Fruit fly (Drosophila melanogaster) whole organism, embryonic: ENCODE results near the gene Sas-4.
A peak's percentile ranks its signal among the peaks of the same experiment; 100 is the strongest.

Experiments
- B-H2 ChIP-seq: fragments of 200-800 bp; sonication (Bioruptor generic); optimal IDR thresholded peaks from 2 replicates; lab custom pipeline; 2018; ENCODE audit warnings: missing biosample characterization, mild to moderate bottlenecking, missing genetic modification characterization
- BEAF-32 ChIP-seq: fragments of 200-800 bp; sonication (Bioruptor generic); optimal IDR thresholded peaks from 3 replicates; lab custom pipeline; 2017; ENCODE audit warnings: missing biosample characterization, missing genetic modification characterization, mild to moderate bottlenecking, moderate library complexity, missing genetic modification reagents
- CG10431 ChIP-seq: fragments of 200-800 bp; sonication (Bioruptor generic); optimal IDR thresholded peaks from 3 replicates; lab custom pipeline; 2018; ENCODE audit warnings: missing biosample characterization, mild to moderate bottlenecking, missing genetic modification characterization
- CG11398 ChIP-seq: fragments of 200-800 bp; sonication (Bioruptor generic); optimal IDR thresholded peaks from 2 replicates; lab custom pipeline; 2016; ENCODE audit warnings: missing biosample characterization, missing genetic modification characterization
- CG12236 ChIP-seq: fragments of 200-800 bp; sonication (Bioruptor generic); optimal IDR thresholded peaks from 2 replicates; lab custom pipeline; 2016; ENCODE audit warnings: missing biosample characterization, missing genetic modification characterization
- CG13894 ChIP-seq: fragments of 200-800 bp; sonication (Bioruptor generic); optimal IDR thresholded peaks from 3 replicates; lab custom pipeline; 2018; ENCODE audit warnings: missing biosample characterization, mild to moderate bottlenecking, missing genetic modification characterization, moderate library complexity
- CG14014 ChIP-seq: fragments of 200-800 bp; sonication (Bioruptor generic); IDR thresholded peaks from 2 replicates; pipeline ENCODE4 v1.3.6; 2022; ENCODE audit warnings: missing biosample characterization, missing genetic modification characterization
- CG14050 ChIP-seq: fragments of 200-800 bp; sonication (Bioruptor generic); IDR thresholded peaks from 3 replicates; pipeline ENCODE4 v1.3.6; 2022; ENCODE audit warnings: missing biosample characterization, missing genetic modification characterization
- CG1529 ChIP-seq: fragments of 200-800 bp; sonication (Bioruptor generic); optimal IDR thresholded peaks from 3 replicates; lab custom pipeline; 2018; ENCODE audit warnings: missing biosample characterization, missing genetic modification characterization
- CG15514 ChIP-seq: fragments of 200-800 bp; sonication (Bioruptor generic); optimal IDR thresholded peaks from 3 replicates; lab custom pipeline; 2017; ENCODE audit warnings: missing biosample characterization, missing genetic modification characterization, mild to moderate bottlenecking, moderate library complexity, missing genetic modification reagents
- CG1603 ChIP-seq: fragments of 200-800 bp; sonication (Bioruptor generic); optimal IDR thresholded peaks from 2 replicates; lab custom pipeline; 2019; ENCODE audit warnings: missing biosample characterization, mild to moderate bottlenecking, missing genetic modification characterization, moderate library complexity
- CG18476 ChIP-seq: fragments of 200-800 bp; sonication (Bioruptor generic); optimal IDR thresholded peaks from 2 replicates; lab custom pipeline; 2016; ENCODE audit warnings: missing biosample characterization, mild to moderate bottlenecking, missing genetic modification characterization
- CG18619 ChIP-seq: fragments of 200-800 bp; sonication (Bioruptor generic); optimal IDR thresholded peaks from 3 replicates; lab custom pipeline; 2017; ENCODE audit warnings: missing biosample characterization, mild to moderate bottlenecking, missing genetic modification characterization
- CG2120 ChIP-seq: fragments of 200-800 bp; sonication (Bioruptor generic); optimal IDR thresholded peaks from 3 replicates; lab custom pipeline; 2016; ENCODE audit warnings: missing biosample characterization, missing genetic modification characterization
- CG31388 ChIP-seq: fragments of 200-800 bp; sonication (Bioruptor generic); optimal IDR thresholded peaks from 2 replicates; lab custom pipeline; 2016; ENCODE audit warnings: missing biosample characterization, missing genetic modification characterization
- CG31441 ChIP-seq: fragments of 200-800 bp; sonication (Bioruptor generic); IDR thresholded peaks from 2 replicates; pipeline ENCODE4 v1.3.6; 2022; ENCODE audit warnings: missing biosample characterization, missing genetic modification characterization
- CG32532 ChIP-seq: fragments of 200-800 bp; sonication (Bioruptor generic); IDR thresholded peaks from 2 replicates; pipeline ENCODE4 v1.3.6; 2022; ENCODE audit warnings: missing biosample characterization, missing genetic modification characterization
- CG33213 ChIP-seq: fragments of 200-800 bp; sonication (Bioruptor generic); optimal IDR thresholded peaks from 3 replicates; lab custom pipeline; 2016; ENCODE audit warnings: missing biosample characterization, missing genetic modification characterization
- CG34422 ChIP-seq: fragments of 200-800 bp; sonication (Bioruptor generic); IDR thresholded peaks from 3 replicates; pipeline ENCODE4 v1.3.6; 2022; ENCODE audit warnings: missing biosample characterization, missing genetic modification characterization
- CG4282 ChIP-seq: fragments of 200-800 bp; sonication (Bioruptor generic); optimal IDR thresholded peaks from 2 replicates; lab custom pipeline; 2016; ENCODE audit warnings: missing biosample characterization, missing genetic modification characterization
- CG4404 ChIP-seq: fragments of 200-800 bp; sonication (Bioruptor generic); IDR thresholded peaks from 2 replicates; pipeline ENCODE4 v1.3.6; 2022; ENCODE audit warnings: missing biosample characterization, missing genetic modification characterization
- CG5953 ChIP-seq: fragments of 200-800 bp; sonication (Bioruptor generic); IDR thresholded peaks from 2 replicates; pipeline ENCODE4 v1.3.6; 2022; ENCODE audit warnings: missing biosample characterization, missing genetic modification characterization
- CG7271 ChIP-seq: fragments of 200-800 bp; sonication (Bioruptor generic); optimal IDR thresholded peaks from 2 replicates; lab custom pipeline; 2018; ENCODE audit warnings: missing biosample characterization, mild to moderate bottlenecking, missing genetic modification characterization, moderate library complexity
- CG7556 ChIP-seq: fragments of 200-800 bp; sonication (Bioruptor generic); optimal IDR thresholded peaks from 2 replicates; lab custom pipeline; 2017; ENCODE audit warnings: missing biosample characterization, mild to moderate bottlenecking, missing genetic modification characterization
- CG7839 ChIP-seq: fragments of 200-800 bp; sonication (Bioruptor generic); optimal IDR thresholded peaks from 3 replicates; lab custom pipeline; 2018; ENCODE audit warnings: missing biosample characterization, mild to moderate bottlenecking, missing genetic modification characterization, moderate library complexity
- CG7963 ChIP-seq: fragments of 200-800 bp; sonication (Bioruptor generic); IDR thresholded peaks from 3 replicates; pipeline ENCODE4 v1.3.6; 2022; ENCODE audit warnings: missing biosample characterization, missing genetic modification characterization; ENCODE audit not compliant: partially characterized antibody
- CG8290 ChIP-seq, 3 experiments: fragments of 200-800 bp; sonication (Bioruptor generic); optimal IDR thresholded peaks; 2 replicates each; lab custom pipeline; 2016 to 2019; ENCODE audit warnings: missing biosample characterization in 3 of 3, missing genetic modification characterization in 3 of 3, mild to moderate bottlenecking in 2 of 3, moderate library complexity in 1 of 3
- CG9215 ChIP-seq: fragments of 200-800 bp; sonication (Bioruptor generic); IDR thresholded peaks from 2 replicates; pipeline ENCODE4 v1.3.6; 2022; ENCODE audit warnings: missing biosample characterization, missing genetic modification characterization
- Doc2 ChIP-seq: fragments of 200-800 bp; sonication (Bioruptor generic); IDR thresholded peaks from 2 replicates; pipeline ENCODE4 v1.3.6; 2022; ENCODE audit warnings: missing biosample characterization, missing genetic modification characterization
- Fer1 ChIP-seq: fragments of 200-800 bp; sonication (Bioruptor generic); optimal IDR thresholded peaks from 2 replicates; lab custom pipeline; 2017; ENCODE audit warnings: missing biosample characterization, mild to moderate bottlenecking, missing genetic modification characterization
- Gug ChIP-seq: fragments of 200-800 bp; sonication (Bioruptor generic); IDR thresholded peaks from 4 replicates; pipeline ENCODE4 v1.3.6; 2022; ENCODE audit warnings: missing biosample characterization, missing genetic modification characterization
- Rx ChIP-seq: fragments of 200-800 bp; sonication (Bioruptor generic); IDR thresholded peaks from 2 replicates; pipeline ENCODE4 v1.3.6; 2022; ENCODE audit warnings: missing biosample characterization, missing genetic modification characterization
- Ssrp ChIP-seq: fragments of 200-800 bp; sonication (Bioruptor generic); optimal IDR thresholded peaks from 2 replicates; lab custom pipeline; 2018; ENCODE audit warnings: missing biosample characterization, mild to moderate bottlenecking, missing genetic modification characterization, moderate library complexity
- Xrp1 ChIP-seq: fragments of 200-800 bp; sonication (Bioruptor generic); IDR thresholded peaks from 2 replicates; pipeline ENCODE4 v1.3.6; 2022; ENCODE audit warnings: missing biosample characterization, missing genetic modification characterization
- abd-A ChIP-seq: fragments of 200-800 bp; sonication (Bioruptor generic); optimal IDR thresholded peaks from 3 replicates; lab custom pipeline; 2019; ENCODE audit warnings: missing biosample characterization, mild to moderate bottlenecking, missing genetic modification characterization, moderate library complexity
- aop ChIP-seq: fragments of 200-800 bp; sonication (Bioruptor generic); IDR thresholded peaks from 2 replicates; pipeline ENCODE4 v1.3.6; 2022; ENCODE audit warnings: missing biosample characterization, missing genetic modification characterization
- bcd ChIP-seq: fragments of 200-800 bp; sonication (Bioruptor generic); optimal IDR thresholded peaks from 2 replicates; lab custom pipeline; 2017; ENCODE audit warnings: missing biosample characterization, mild to moderate bottlenecking, missing genetic modification characterization
- br ChIP-seq: fragments of >200 bp; optimal IDR thresholded peaks from 2 replicates; lab custom pipeline; 2017
- btn ChIP-seq: fragments of 200-800 bp; sonication (Bioruptor generic); optimal IDR thresholded peaks from 2 replicates; lab custom pipeline; 2016; ENCODE audit warnings: missing biosample characterization, missing genetic modification characterization
- chinmo ChIP-seq: fragments of 200-800 bp; sonication (Bioruptor generic); IDR thresholded peaks from 4 replicates; pipeline ENCODE4 v1.3.6; 2022; ENCODE audit warnings: missing biosample characterization, missing genetic modification characterization; ENCODE audit not compliant: partially characterized antibody
- gfzf ChIP-seq: fragments of 200-800 bp; sonication (Bioruptor generic); optimal IDR thresholded peaks from 2 replicates; lab custom pipeline; 2016; ENCODE audit warnings: missing biosample characterization, mild to moderate bottlenecking, missing genetic modification characterization, moderate library complexity
- grau ChIP-seq: fragments of 200-800 bp; optimal IDR thresholded peaks from 3 replicates; lab custom pipeline; 2019; ENCODE audit warnings: missing biosample characterization, mild to moderate bottlenecking, missing genetic modification characterization, moderate library complexity
- kni ChIP-seq: fragments of 200-800 bp; sonication (Bioruptor generic); optimal IDR thresholded peaks from 3 replicates; lab custom pipeline; 2017; ENCODE audit warnings: mild to moderate bottlenecking, missing biosample characterization, missing genetic modification reagents, missing genetic modification characterization
- peb ChIP-seq: fragments of 200-800 bp; sonication (Bioruptor generic); IDR thresholded peaks from 2 replicates; pipeline ENCODE4 v1.3.6; 2022; ENCODE audit warnings: missing biosample characterization, missing genetic modification characterization
- pum ChIP-seq: fragments of 200-800 bp; sonication (Bioruptor generic); optimal IDR thresholded peaks from 2 replicates; lab custom pipeline; 2016; ENCODE audit warnings: missing biosample characterization, missing genetic modification characterization
- row ChIP-seq: fragments of 200-800 bp; sonication (Bioruptor generic); IDR thresholded peaks from 3 replicates; pipeline ENCODE4 v1.3.6; 2022; ENCODE audit warnings: missing biosample characterization, missing genetic modification characterization
- sc ChIP-seq, 3 experiments: fragments of >200 bp in 2 of 3; fragments of 200-800 bp in 1 of 3; sonication (Bioruptor generic) in 1 of 3; optimal IDR thresholded peaks; 2 replicates in 2 of 3; 3 replicates in 1 of 3; lab custom pipeline; 2017; ENCODE audit warnings: mild to moderate bottlenecking in 1 of 3, missing biosample characterization in 1 of 3, missing genetic modification characterization in 1 of 3, missing genetic modification reagents in 1 of 3
- sens ChIP-seq: fragments of 200-800 bp; sonication (Bioruptor generic); peaks from one replicate; lab custom pipeline; 2016; ENCODE audit warnings: missing biosample characterization, missing genetic modification characterization
- tap ChIP-seq: fragments of 200-800 bp; optimal IDR thresholded peaks from 3 replicates; lab custom pipeline; 2019; ENCODE audit warnings: missing biosample characterization, mild to moderate bottlenecking, missing genetic modification characterization, moderate library complexity

The Sas-4 gene

DNA sequence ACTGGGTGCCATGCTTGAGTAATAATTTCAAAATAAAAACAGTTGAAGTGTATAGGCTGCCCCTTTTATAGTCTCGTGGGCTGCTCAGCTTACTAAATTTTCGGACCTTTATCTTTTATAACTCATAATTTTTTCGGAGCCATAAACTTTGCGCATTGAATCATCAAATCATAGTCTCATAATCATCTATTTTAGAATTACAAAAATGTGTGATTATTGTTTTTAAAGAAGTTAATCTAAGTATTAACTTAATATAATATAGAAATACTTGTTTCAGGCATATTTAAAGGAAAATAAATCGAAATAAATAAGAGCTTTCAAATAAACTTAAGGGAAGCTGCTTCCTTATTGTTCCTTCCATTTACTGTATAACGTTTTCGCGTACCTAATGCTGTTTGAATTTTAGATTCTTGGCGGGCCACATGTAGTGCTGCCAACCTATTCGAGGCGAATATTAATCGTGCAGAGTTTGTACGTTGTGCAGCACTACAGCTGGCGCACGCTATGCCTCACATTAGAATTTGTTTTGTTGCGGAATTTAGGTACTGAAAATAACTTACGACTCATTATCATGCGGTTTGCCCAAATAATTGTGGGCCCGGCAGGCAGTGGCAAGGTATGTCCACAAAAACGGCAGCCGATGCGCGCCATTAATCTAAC lies 6.8 kb upstream of the Sas-4 start, which contains the start of the genes CG14610 and CG2656 (continued):
- TF ChIP-seq Doc2 (no peak), CG4404 (GFP tag; lab: Robert Waterston, UW) (no peak), CG13894 (tag; lab: Kevin White, UChicago) (no peak), Gug (GFP tag; lab: Robert Waterston, UW) (peak; percentile 89), peb (no peak), CG31441 (GFP tag; lab: Robert Waterston, UW) (0 out of 2 replicates have a peak, but pooled peaks have one; percentile 22), row (GFP tag; lab: Robert Waterston, UW) (peak; percentile 48), sens (GFP tag; lab: Kevin White, UChicago) (peak; percentile 96), CG11398 (peak; percentile 66), sc (optimal IDR thresholded peaks at IDR 0.05; lab: Kevin White, UChicago) (no peak), sc (GFP tag; optimal IDR thresholded peaks at IDR 0.05; lab: Kevin White, UChicago) (no peak), CG10431 (GFP tag; lab: Kevin White, UChicago) (no peak), CG14050 (GFP tag; lab: Robert Waterston, UW) (peak; percentile 47; the same call in 2 of the 3 replicates), Ssrp (tag; lab: Kevin White, UChicago) (peak; percentile 27), CG7556 (GFP tag; lab: Kevin White, UChicago) (peak; percentile 52), Rx (GFP tag; lab: Robert Waterston, UW) (peak; percentile 38; the same call in 1 of the 2 replicates), CG18476 (GFP tag; lab: Kevin White, UChicago) (peak; percentile 48), aop (GFP tag; lab: Robert Waterston, UW) (no peak), CG7963 (peak; percentile 49; the same call in 2 of the 3 replicates), tap (tag; lab: Kevin White, UChicago) (peak; percentile 30), CG1603 (peak; percentile 94), CG5953 (GFP tag; lab: Robert Waterston, UW) (peak; percentile 24; the same call in 1 of the 2 replicates), CG9215 (no peak), abd-A (tag; lab: Kevin White, UChicago) (no peak), btn (GFP tag; lab: Kevin White, UChicago) (peak; percentile 51), CG33213 (peak; percentile 82), CG18619 (GFP tag; lab: Kevin White, UChicago) (peak; percentile 42), CG31388 (peak; percentile 21), Xrp1 (peak; percentile 73), CG2120 (GFP tag; lab: Kevin White, UChicago) (peak; percentile 92), CG1529 (peak; percentile 7), CG4282 (GFP tag; lab: Kevin White, UChicago) (peak; percentile 76), Fer1 (GFP tag; lab: Kevin White, UChicago) (peak; percentile 92), B-H2 (GFP tag; lab: Kevin White, UChicago) (peak; percentile 80), CG8290 (GFP tag; optimal IDR thresholded peaks at IDR 0.05; lab: Kevin White, UChicago) (peak; percentile 62), CG8290 (tag; optimal IDR thresholded peaks at IDR 0.05; lab: Kevin White, UChicago) (peak in 1 of 2 experiments; percentile 93), CG7839 (tag; lab: Kevin White, UChicago) (peak; percentile 58), CG14014 (peak; percentile 40; the same call in 1 of the 2 replicates), CG12236 (peak; percentile 50), CG34422 (GFP tag; lab: Robert Waterston, UW) (peak; percentile 36; the same call in 1 of the 3 replicates), br (no peak), CG32532 (peak; percentile 71), CG15514 (GFP tag; lab: Kevin White, UChicago) (peak; percentile 82), chinmo (no peak), grau (tag; lab: Kevin White, UChicago) (peak; percentile 58), pum (GFP tag; lab: Kevin White, UChicago) (peak; percentile 88), bcd (GFP tag; lab: Kevin White, UChicago) (peak; percentile 68), kni (GFP tag; lab: Kevin White, UChicago) (peak; percentile 5), CG7271 (tag; lab: Kevin White, UChicago) (no peak), BEAF-32 (peak; percentile 67), gfzf (peak; percentile 52)
